Worm (Caenorhabditis elegans): ENCODE measurements around the gene F07F6.4.

DNA sequence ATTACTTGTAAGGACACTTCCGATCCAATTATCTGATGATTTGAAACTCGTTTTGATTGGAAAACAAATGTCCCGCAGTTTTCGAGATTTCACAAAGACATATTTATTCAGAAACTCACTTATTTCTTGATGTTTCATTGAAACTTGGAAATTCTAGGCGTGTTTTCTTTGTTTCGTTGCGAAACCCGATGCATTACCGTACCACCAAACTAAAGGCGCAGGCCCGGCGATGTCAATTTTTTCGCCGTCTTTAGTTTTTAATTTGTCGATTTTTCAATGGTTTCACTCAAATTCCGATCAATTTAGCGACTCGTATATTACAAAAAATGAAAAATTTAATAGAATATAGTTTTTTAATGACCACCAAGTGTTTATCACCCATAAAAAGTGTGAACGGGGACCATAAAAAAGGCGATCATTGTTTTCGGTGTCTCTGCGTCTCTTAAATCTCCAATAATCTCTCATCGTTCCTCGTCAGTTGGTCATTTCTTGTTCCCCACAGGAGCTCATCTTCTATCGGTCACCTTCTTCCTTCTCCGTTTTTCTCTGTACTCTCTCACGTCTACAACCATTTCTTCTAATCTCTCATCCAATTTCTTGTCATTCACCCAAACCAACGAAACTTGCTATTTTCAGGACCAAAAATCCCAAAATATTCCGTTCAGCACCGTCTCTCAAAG lies 36.5 kb upstream of the F07F6.4 start, which contains the start of gene clr-1:
- TF ChIP-seq flt-1 (GFP tag; IDR thresholded peaks at IDR 0.05) (no peak), ztf-29 (GFP tag; IDR thresholded peaks at IDR 0.05) (no peak), med-1 (GFP tag; optimal IDR thresholded peaks at IDR 0.05; ENCODE audit: insufficient read depth) (no peak)
